Worm (Caenorhabditis elegans): ENCODE data around the gene C38C3.4.

C38C3.4 gene

DNA sequence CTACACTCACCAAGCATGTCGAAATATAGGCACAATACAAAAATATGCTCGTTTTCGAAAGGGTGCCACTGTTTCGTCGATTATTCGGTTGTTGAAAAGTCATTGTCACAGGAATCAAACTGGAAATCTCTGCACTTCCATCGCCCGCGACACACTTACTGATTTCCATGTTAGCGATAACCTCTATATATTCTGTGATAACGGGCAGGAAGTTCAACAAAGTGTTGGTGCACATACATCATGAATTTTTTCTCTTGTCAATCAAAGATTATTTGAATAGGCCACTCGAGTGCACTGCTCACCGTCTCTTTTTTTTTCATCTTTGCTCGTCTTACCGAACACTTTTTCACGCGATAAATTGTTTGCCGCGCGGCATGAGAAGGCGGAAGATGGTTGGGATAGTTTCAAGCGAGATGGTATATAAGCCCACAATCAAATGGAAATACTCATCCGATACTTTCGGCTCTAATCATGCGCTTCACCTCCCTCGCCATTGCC is 17.2 kb upstream of the C38C3.4 start, which contains the start of the genes fpn-1.2 and pqn-54:
Gene fpn-1.2 (minus strand): TSS at position 157 of the 498 bp plus-strand sequence.
Gene pqn-54 (plus strand): TSS at position 448 of the 498 bp plus-strand sequence.
- TF ChIP-seq flt-1 (GFP tag; IDR thresholded peaks at IDR 0.05) (no peak), ztf-23 (GFP tag; IDR thresholded peaks at IDR 0.05) (no peak), med-1 (GFP tag; optimal IDR thresholded peaks at IDR 0.05; ENCODE audit: insufficient read depth) (no peak), ref-1 (GFP tag; conservative IDR thresholded peaks at IDR 0.05) (no peak), cog-1 (tag; optimal IDR thresholded peaks at IDR 0.05) (no peak), ztf-29 (GFP tag; IDR thresholded peaks at IDR 0.05) (no peak), T22C8.4 (GFP tag; IDR thresholded peaks at IDR 0.05) (no peak), tab-1 (GFP tag; IDR thresholded peaks at IDR 0.05) (no peak), klf-2 (GFP tag; conservative IDR thresholded peaks at IDR 0.05) (no peak)

DNA sequence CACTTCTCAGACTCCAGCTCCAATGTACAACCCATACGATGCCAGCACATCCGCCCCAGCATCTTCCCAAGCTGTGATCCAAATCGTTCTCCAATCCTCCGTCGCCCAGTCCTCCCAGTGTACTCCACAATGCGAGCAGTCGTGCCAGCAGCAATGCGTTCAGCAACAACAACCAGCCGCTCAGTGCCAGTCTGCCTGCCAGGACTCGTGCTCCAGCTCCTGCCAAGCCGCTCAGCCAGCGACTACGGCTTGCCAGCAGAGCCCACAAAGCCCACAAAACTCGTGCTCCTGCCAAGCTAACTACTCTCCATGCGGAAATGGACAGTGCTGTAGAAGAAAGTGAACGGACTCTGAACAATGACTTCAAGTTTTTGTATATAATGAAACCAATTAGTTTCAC is 15.9 kb upstream of the C38C3.4 start:
- no peak for TF ChIP-seq ztf-29 (GFP tag; IDR thresholded peaks at IDR 0.05)
- TF ChIP-seq cog-1 (tag; optimal IDR thresholded peaks at IDR 0.05) = no peak
- TF ChIP-seq med-1 (GFP tag; optimal IDR thresholded peaks at IDR 0.05; ENCODE audit: insufficient read depth) = no peak
- TF ChIP-seq klf-2 (GFP tag; conservative IDR thresholded peaks at IDR 0.05) = no peak
- TF ChIP-seq flt-1 (GFP tag; IDR thresholded peaks at IDR 0.05) = no peak
- no peak for TF ChIP-seq ztf-23 (GFP tag; IDR thresholded peaks at IDR 0.05)
- TF ChIP-seq T22C8.4 (GFP tag; IDR thresholded peaks at IDR 0.05) = no peak
- TF ChIP-seq tab-1 (GFP tag; IDR thresholded peaks at IDR 0.05) = no peak
- no peak for TF ChIP-seq ref-1 (GFP tag; conservative IDR thresholded peaks at IDR 0.05)

DNA sequence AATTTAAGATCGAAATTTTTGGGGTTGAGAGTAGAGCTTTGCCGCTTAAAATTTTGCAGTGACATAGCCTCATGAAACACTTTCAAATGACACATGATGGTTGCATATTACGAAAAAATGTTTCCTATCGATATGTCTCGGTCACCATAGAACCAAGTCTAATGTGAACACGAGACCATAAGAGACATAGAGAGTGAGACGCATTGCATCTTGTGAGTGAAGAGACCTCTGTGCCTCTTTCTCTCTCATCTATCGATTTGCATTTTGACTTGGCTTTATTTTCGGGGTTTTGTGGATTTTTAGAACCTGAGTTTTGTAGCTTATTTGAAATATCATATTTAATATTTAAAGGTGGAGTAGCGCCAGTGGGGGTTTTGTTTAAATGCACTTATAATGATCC is 14.9 kb upstream of the C38C3.4 start:
- TF ChIP-seq ztf-29 (GFP tag; IDR thresholded peaks at IDR 0.05) (no peak), ref-1 (GFP tag; conservative IDR thresholded peaks at IDR 0.05) (no peak), cog-1 (tag; optimal IDR thresholded peaks at IDR 0.05) (no peak), med-1 (GFP tag; optimal IDR thresholded peaks at IDR 0.05; ENCODE audit: insufficient read depth) (no peak), flt-1 (GFP tag; IDR thresholded peaks at IDR 0.05) (no peak), T22C8.4 (GFP tag; IDR thresholded peaks at IDR 0.05) (peak; percentile 60)

DNA sequence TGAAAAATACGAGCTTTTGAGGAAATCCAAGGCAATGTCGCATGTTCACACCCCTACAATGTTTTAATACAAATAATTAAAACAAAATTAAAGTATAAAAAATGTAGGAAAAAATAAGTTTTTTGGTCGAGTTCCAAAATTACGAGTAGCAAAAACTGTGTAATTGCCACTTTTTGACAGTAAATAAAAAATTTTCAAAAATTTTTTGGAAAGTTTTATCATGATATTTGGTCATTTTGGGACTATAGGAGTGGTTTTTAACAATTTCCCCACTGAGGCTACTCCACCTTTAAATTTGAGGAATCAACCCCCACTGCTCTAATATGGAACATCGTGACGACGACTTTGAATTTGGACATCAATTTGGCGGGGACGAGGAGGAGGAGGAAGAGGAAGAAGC is 14.4 kb upstream of the C38C3.4 start, which contains the start of gene gid-8:
Gene gid-8 (plus strand): TSS at position 301 of the 400 bp plus-strand sequence.
- no peak for TF ChIP-seq flt-1 (GFP tag; IDR thresholded peaks at IDR 0.05)
- TF ChIP-seq ztf-23 (GFP tag; IDR thresholded peaks at IDR 0.05) = no peak
- TF ChIP-seq klf-2 (GFP tag; conservative IDR thresholded peaks at IDR 0.05) = no peak
- TF ChIP-seq ztf-29 (GFP tag; IDR thresholded peaks at IDR 0.05) = no peak
- no peak for TF ChIP-seq tab-1 (GFP tag; IDR thresholded peaks at IDR 0.05)
- TF ChIP-seq med-1 (GFP tag; optimal IDR thresholded peaks at IDR 0.05; ENCODE audit: insufficient read depth) = no peak
- no peak for TF ChIP-seq T22C8.4 (GFP tag; IDR thresholded peaks at IDR 0.05)
- no peak for TF ChIP-seq ref-1 (GFP tag; conservative IDR thresholded peaks at IDR 0.05)
- no peak for TF ChIP-seq cog-1 (tag; optimal IDR thresholded peaks at IDR 0.05)

DNA sequence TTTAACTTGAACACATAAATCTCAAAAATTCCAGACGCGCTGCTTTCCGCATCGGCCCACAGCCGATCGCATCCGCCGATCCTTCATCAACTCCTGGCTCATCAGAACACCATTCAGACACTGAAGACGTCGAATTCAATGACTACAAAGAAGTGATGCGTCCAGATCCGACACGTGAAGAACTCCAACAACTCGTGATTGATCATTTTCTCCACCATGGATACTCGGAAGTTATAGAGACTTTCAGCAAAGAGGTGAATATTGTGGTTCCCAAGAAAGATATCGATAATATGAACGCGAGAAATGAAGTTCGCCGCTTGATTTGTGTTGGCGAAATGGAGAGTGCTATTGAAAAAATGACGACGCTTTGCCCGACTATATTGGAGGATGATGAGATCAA is 12.9 kb upstream of the C38C3.4 start:
- TF ChIP-seq klf-2 (GFP tag; conservative IDR thresholded peaks at IDR 0.05) (no peak), med-1 (GFP tag; optimal IDR thresholded peaks at IDR 0.05; ENCODE audit: insufficient read depth) (no peak), ztf-23 (GFP tag; IDR thresholded peaks at IDR 0.05) (no peak), ref-1 (GFP tag; conservative IDR thresholded peaks at IDR 0.05) (no peak), flt-1 (GFP tag; IDR thresholded peaks at IDR 0.05) (no peak), tab-1 (GFP tag; IDR thresholded peaks at IDR 0.05) (no peak), cog-1 (tag; optimal IDR thresholded peaks at IDR 0.05) (no peak), T22C8.4 (GFP tag; IDR thresholded peaks at IDR 0.05) (no peak), ztf-29 (GFP tag; IDR thresholded peaks at IDR 0.05) (no peak)

DNA sequence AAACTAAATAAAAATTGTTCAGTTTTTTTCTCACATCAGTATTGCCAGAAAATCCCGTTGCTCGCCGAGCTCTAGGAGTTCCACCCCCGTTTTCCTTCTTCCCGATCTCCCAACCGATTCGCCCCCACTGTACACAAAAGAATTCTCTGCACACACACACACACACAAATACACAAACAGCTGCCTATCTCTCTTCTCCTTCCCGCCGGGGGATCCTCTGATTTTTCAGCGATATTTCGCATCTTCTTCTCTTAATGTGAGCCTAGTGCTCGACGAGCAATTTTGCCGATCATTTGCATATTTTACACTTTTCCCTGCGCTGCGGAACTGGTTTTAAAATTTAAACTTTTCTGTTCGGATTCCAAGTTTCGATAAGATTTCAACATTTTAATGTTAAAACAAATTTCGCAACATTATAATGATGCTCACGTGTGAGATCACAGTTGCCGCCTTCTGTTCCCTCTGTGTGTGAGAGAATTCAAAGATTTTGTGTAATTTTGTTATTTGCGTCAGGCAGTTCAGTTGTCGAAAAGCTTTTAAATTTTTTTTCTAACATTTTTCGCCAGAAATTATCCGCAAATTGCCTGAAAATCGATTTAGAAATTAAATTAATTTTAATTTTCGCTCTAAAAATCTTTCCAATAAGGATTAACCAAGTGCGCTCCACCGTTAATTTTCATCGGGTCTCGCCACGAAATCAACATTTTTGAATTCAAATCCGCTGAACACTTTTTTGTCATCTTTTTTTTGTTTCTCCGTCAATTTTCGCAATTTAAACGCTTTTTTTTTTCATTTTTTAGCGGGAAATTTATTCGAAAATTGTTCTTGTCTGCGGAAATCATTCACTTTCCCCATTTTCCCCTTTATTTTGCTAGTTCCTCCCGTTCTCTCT is 10.5 kb upstream of the C38C3.4 start:
- TF ChIP-seq klf-2 (GFP tag; conservative IDR thresholded peaks at IDR 0.05) (no peak), ztf-23 (GFP tag; IDR thresholded peaks at IDR 0.05) (0 out of 2 replicates have a peak, but pooled peaks have one; percentile 36)

DNA sequence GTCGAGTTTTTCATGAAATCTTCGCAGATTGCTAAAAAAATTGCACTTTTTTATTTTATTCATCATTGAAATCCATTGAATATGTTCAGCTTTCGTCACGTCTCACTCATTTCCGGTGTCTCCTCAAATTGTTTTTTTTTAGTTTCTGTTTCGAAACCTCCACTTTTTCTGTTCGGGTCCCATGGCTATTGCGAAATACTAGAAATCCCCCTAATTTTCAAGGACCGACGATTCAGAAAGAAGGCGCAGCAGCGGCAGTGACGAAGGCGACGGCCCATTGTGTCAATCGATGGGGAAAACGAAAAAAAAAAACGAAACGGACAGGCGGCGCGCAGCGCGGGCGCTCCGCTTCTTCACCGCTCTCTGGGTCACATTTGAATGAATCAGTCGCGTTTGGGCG is 9.9 kb upstream of the C38C3.4 start:
- TF ChIP-seq flt-1 (GFP tag; IDR thresholded peaks at IDR 0.05) (no peak), ztf-23 (GFP tag; IDR thresholded peaks at IDR 0.05) (no peak), ref-1 (GFP tag; conservative IDR thresholded peaks at IDR 0.05) (no peak), med-1 (GFP tag; optimal IDR thresholded peaks at IDR 0.05; ENCODE audit: insufficient read depth) (no peak), klf-2 (GFP tag; conservative IDR thresholded peaks at IDR 0.05) (no peak), cog-1 (tag; optimal IDR thresholded peaks at IDR 0.05) (no peak), T22C8.4 (GFP tag; IDR thresholded peaks at IDR 0.05) (no peak), ztf-29 (GFP tag; IDR thresholded peaks at IDR 0.05) (no peak), tab-1 (GFP tag; IDR thresholded peaks at IDR 0.05) (no peak)

DNA sequence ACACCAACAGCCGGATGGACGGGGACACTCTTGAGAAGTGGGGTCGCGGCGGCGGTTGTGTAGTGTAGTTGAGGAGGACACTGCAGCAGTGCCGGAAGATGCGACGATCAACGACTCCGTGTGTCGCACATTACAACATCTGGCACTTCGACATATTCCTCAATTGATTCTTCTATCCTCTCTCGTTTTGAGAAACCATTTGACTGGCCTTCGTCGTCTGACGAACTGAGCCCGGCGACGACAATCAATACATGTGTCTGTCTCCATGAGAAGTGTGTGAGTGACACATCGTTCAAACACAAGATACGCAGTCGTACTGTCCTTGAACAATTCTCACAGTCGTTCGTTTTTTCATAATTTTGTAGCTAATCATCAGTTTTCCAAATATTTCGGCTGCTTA is 9.3 kb upstream of the C38C3.4 start:
- TF ChIP-seq klf-2 (GFP tag; conservative IDR thresholded peaks at IDR 0.05) (no peak), tab-1 (GFP tag; IDR thresholded peaks at IDR 0.05) (no peak), flt-1 (GFP tag; IDR thresholded peaks at IDR 0.05) (no peak), T22C8.4 (GFP tag; IDR thresholded peaks at IDR 0.05) (no peak)

DNA sequence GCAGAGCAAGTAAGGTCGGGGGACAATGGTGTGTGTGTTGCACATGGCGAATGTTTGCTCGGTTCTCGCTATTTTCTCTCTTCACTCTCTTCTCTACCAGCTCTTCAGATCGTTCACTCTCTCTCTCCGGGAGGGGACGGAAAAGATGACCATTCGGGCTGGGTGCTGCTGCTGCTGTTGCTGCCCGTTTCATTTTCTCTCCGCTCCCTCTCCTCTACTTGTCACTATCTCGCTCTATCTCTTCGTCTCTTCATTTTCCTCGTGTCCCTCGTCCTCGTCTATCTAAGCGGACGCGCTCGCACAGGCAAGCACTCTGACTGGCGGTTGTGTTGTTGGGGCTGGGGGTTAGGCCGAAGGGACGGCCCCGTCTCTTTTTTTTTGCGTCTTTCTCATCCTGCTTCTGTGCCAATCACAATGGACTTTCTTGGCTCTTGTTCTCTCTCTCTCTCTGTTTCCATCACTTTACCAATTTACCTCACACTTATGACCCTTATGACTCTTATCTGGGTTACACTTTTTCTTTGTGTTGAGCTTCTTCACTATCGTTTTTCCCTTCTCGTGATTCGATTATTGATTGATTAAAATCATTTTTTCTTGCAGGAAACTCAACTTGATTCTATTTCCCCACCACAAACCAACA is 7.2 kb upstream of the C38C3.4 start, which contains the start of the genes F53E2.2 and unc-60:
Gene F53E2.2 (plus strand): TSS at position 601 of the 640 bp plus-strand sequence.
Gene unc-60 (plus strand): TSS at position 601 of the 640 bp plus-strand sequence.
- TF ChIP-seq ztf-23 (GFP tag; IDR thresholded peaks at IDR 0.05) (no peak; the same call in 1 of the 2 replicates), flt-1 (GFP tag; IDR thresholded peaks at IDR 0.05) (0 out of 2 replicates have a peak, but pooled peaks have one; percentile 57), tab-1 (GFP tag; IDR thresholded peaks at IDR 0.05) (peak; percentile 46; the same call in 1 of the 2 replicates)

All from whole organism, midembryonic.